Worm (Caenorhabditis elegans) whole organism, L1 larva: Measurements from ENCODE around the gene ZC443.7.

Source experiments
- alr-1 ChIP-seq: fragments of 200-800 bp; sonication (Bioruptor generic); optimal IDR thresholded peaks from 2 replicates; lab custom pipeline; 2018; ENCODE audit warnings: borderline replicate concordance, mild to moderate bottlenecking, missing genetic modification characterization, missing compliant biosample characterization
- blmp-1 ChIP-seq: fragments of 150-350 bp; optimal IDR thresholded peaks from 2 replicates; lab custom pipeline; 2014; ENCODE audit warnings: missing biosample characterization, missing genetic modification characterization
- ceh-8 ChIP-seq: fragments of 200-800 bp; sonication (Bioruptor generic); optimal IDR thresholded peaks from 2 replicates; lab custom pipeline; 2018; ENCODE audit warnings: mild to moderate bottlenecking, missing genetic modification characterization, moderate library complexity, missing compliant biosample characterization
- ceh-82 ChIP-seq, 3 experiments: fragments of 150-350 bp in 1 of 3; sonication (generic microtip) in 2 of 3; optimal IDR thresholded peaks; 2 replicates each; lab custom pipeline; 2014 to 2017; ENCODE audit warnings: missing biosample characterization in 3 of 3, missing genetic modification characterization in 3 of 3
- ceh-88 ChIP-seq: fragments of 200-800 bp; sonication (Bioruptor generic); IDR thresholded peaks from 2 replicates; pipeline ENCODE4 v1.3.6; 2022; ENCODE audit warnings: missing genetic modification characterization, missing compliant biosample characterization
- dpl-1 ChIP-seq, 3 experiments: fragments of 150-350 bp in 2 of 3; sonication (generic microtip) in 1 of 3; optimal IDR thresholded peaks; 2 replicates each; lab custom pipeline; 2014 to 2017; ENCODE audit warnings: missing biosample characterization in 3 of 3, missing genetic modification characterization in 3 of 3, missing genetic modification reagents in 3 of 3
- dsc-1 ChIP-seq: sonication (generic microtip); optimal IDR thresholded peaks from 2 replicates; lab custom pipeline; 2016; ENCODE audit warnings: mild to moderate bottlenecking, missing genetic modification characterization, missing compliant biosample characterization
- egl-13 ChIP-seq: sonication (generic microtip); optimal IDR thresholded peaks from 2 replicates; lab custom pipeline; 2016; ENCODE audit warnings: missing genotype, missing genetic modification reagents, missing genetic modification characterization, missing compliant biosample characterization
- egl-27 ChIP-seq, 2 experiments: fragments of 150-350 bp in 1 of 2; sonication (generic microtip); optimal IDR thresholded peaks; 3 replicates each; lab custom pipeline; 2017 to 2018; ENCODE audit warnings: missing biosample characterization in 2 of 2, missing genetic modification characterization in 2 of 2, missing genetic modification reagents in 2 of 2
- elt-2 ChIP-seq: sonication (generic microtip); optimal IDR thresholded peaks from 2 replicates; lab custom pipeline; 2016; ENCODE audit warnings: missing genetic modification characterization, mild to moderate bottlenecking, inconsistent platforms, missing compliant biosample characterization, missing genetic modification reagents
- fkh-8 ChIP-seq: sonication (generic microtip); optimal IDR thresholded peaks from 2 replicates; lab custom pipeline; 2016; ENCODE audit warnings: mild to moderate bottlenecking, missing genetic modification characterization, missing compliant biosample characterization
- grh-1 ChIP-seq: fragments of 200-800 bp; sonication (Bioruptor generic); IDR thresholded peaks from 2 replicates; pipeline ENCODE4 v1.3.6; 2022; ENCODE audit warnings: missing genetic modification reagents, missing genetic modification characterization, missing compliant biosample characterization
- hlh-17 ChIP-seq: fragments of 200-800 bp; sonication (Bioruptor generic); optimal IDR thresholded peaks from 2 replicates; lab custom pipeline; 2018; ENCODE audit warnings: missing genetic modification characterization, mild to moderate bottlenecking, missing compliant biosample characterization, moderate library complexity, borderline replicate concordance
- isw-1 ChIP-seq: fragments of 200-800 bp; sonication (Bioruptor generic); IDR thresholded peaks from 2 replicates; pipeline ENCODE4 v1.3.6; 2022; ENCODE audit warnings: missing genetic modification characterization, missing compliant biosample characterization
- lin-13 ChIP-seq: fragments of 150-350 bp; optimal IDR thresholded peaks from 2 replicates; lab custom pipeline; 2014; ENCODE audit warnings: missing biosample characterization, missing genetic modification reagents, missing genetic modification characterization
- lin-14 ChIP-seq: fragments of 200-800 bp; sonication (Bioruptor generic); optimal IDR thresholded peaks from 2 replicates; lab custom pipeline; 2018; ENCODE audit warnings: mild to moderate bottlenecking, missing genetic modification characterization, moderate library complexity, missing compliant biosample characterization
- lin-35 ChIP-seq, 2 experiments: fragments of 150-350 bp; optimal IDR thresholded peaks; 2 replicates each; lab custom pipeline; 2014; ENCODE audit warnings: missing biosample characterization in 2 of 2, missing genetic modification characterization in 2 of 2, missing genetic modification reagents in 2 of 2
- nhr-19 ChIP-seq: fragments of 200-800 bp; sonication (Bioruptor generic); conservative IDR thresholded peaks from 2 replicates; pipeline ENCODE4 v1.3.6; 2022; ENCODE audit warnings: missing genetic modification characterization, missing compliant biosample characterization
- nhr-20 ChIP-seq: sonication (generic microtip); optimal IDR thresholded peaks from 2 replicates; lab custom pipeline; 2016; ENCODE audit warnings: mild to moderate bottlenecking, missing genetic modification characterization, missing compliant biosample characterization
- nhr-28 ChIP-seq: fragments of 150-350 bp; optimal IDR thresholded peaks from 2 replicates; lab custom pipeline; 2014; ENCODE audit warnings: missing biosample characterization, missing genetic modification characterization
- nhr-76 ChIP-seq: sonication (generic microtip); optimal IDR thresholded peaks from 2 replicates; lab custom pipeline; 2017; ENCODE audit warnings: missing biosample characterization, missing genetic modification characterization
- pax-3 ChIP-seq: fragments of 200-800 bp; sonication (Bioruptor generic); optimal IDR thresholded peaks from 2 replicates; lab custom pipeline; 2018; ENCODE audit warnings: mild to moderate bottlenecking, missing genetic modification characterization, moderate library complexity, missing compliant biosample characterization
- skn-1 ChIP-seq: fragments of 150-350 bp; optimal IDR thresholded peaks from 2 replicates; lab custom pipeline; 2014; ENCODE audit warnings: missing biosample characterization, missing genetic modification characterization
- snpc-4 ChIP-seq: fragments of 150-350 bp; optimal IDR thresholded peaks from 2 replicates; lab custom pipeline; 2014; ENCODE audit warnings: missing biosample characterization, missing genetic modification characterization
- snu-23 ChIP-seq: sonication (generic microtip); optimal IDR thresholded peaks from 2 replicates; lab custom pipeline; 2016; ENCODE audit warnings: missing genetic modification characterization, missing compliant biosample characterization
- unc-62 ChIP-seq: fragments of 150-350 bp; optimal IDR thresholded peaks from 2 replicates; lab custom pipeline; 2014; ENCODE audit warnings: missing biosample characterization, missing genetic modification reagents, missing genetic modification characterization
- vab-15 ChIP-seq: sonication (generic microtip); optimal IDR thresholded peaks from 2 replicates; lab custom pipeline; 2017; ENCODE audit warnings: missing genotype, mild to moderate bottlenecking, missing genetic modification characterization, missing compliant biosample characterization
- zag-1 ChIP-seq: fragments of 150-350 bp; optimal IDR thresholded peaks from 2 replicates; lab custom pipeline; 2014; ENCODE audit warnings: missing biosample characterization, missing genetic modification characterization
- zip-4 ChIP-seq: fragments of 200-800 bp; sonication (Bioruptor generic); optimal IDR thresholded peaks from 2 replicates; lab custom pipeline; 2018; ENCODE audit warnings: mild to moderate bottlenecking, missing genetic modification characterization, moderate library complexity, missing compliant biosample characterization

Gene ZC443.7

ce11 chrV:12780248-12780647, 26.0 kb upstream of the ZC443.7 start (continued):
- TF ChIP-seq fkh-8 (tag; lab: Kevin White, UChicago) (peak; percentile 30), vab-15 (peak; percentile 38)

ce11 chrV:12784861-12785260, 21.4 kb upstream of the ZC443.7 start, which contains the start of gene sre-20:
Gene sre-20 (minus strand): TSS chrV:12784961.
- TF ChIP-seq pax-3 (tag; lab: Kevin White, UChicago) (peak; percentile 41), dsc-1 (tag; lab: Kevin White, UChicago) (no peak), ceh-8 (GFP tag; lab: Kevin White, UChicago) (no peak), fkh-8 (tag; lab: Kevin White, UChicago) (peak; percentile 7), hlh-17 (GFP tag; lab: Kevin White, UChicago) (no peak)
- TF ChIP-seq, all 84 proteins: peak for 2

- TF ChIP-seq snpc-4 (tag; lab: Kevin White, UChicago) (no peak), dsc-1 (tag; lab: Kevin White, UChicago) (peak; percentile 59), pax-3 (tag; lab: Kevin White, UChicago) (peak; percentile 68), alr-1 (no peak), unc-62 (GFP tag; lab: Kevin White, UChicago) (no peak), egl-27 (tag; optimal IDR thresholded peaks at IDR 0.05; lab: Kevin White, UChicago) (no peak), ceh-82 (tag; optimal IDR thresholded peaks at IDR 0.05; lab: Kevin White, UChicago) (no peak), elt-2 (no peak), nhr-20 (no peak), zag-1 (tag; lab: Kevin White, UChicago) (no peak), lin-14 (GFP tag; lab: Kevin White, UChicago) (no peak), egl-13 (tag; lab: Kevin White, UChicago) (no peak), ceh-88 (no peak), nhr-28 (tag; lab: Kevin White, UChicago) (no peak)
Measured at ce11 chrV:12786340-12786739, 19.9 kb upstream of the ZC443.7 start.

- TF ChIP-seq ceh-88 (no peak), lin-35 (GFP tag; optimal IDR thresholded peaks at IDR 0.05; lab: Kevin White, UChicago) (no peak), snpc-4 (tag; lab: Kevin White, UChicago) (no peak), egl-13 (tag; lab: Kevin White, UChicago) (no peak), zip-4 (no peak), blmp-1 (peak; percentile 35), grh-1 (no peak)
Measured at ce11 chrV:12787026-12787425, 19.3 kb upstream of the ZC443.7 start, which contains the start of gene fkb-4. Gene fkb-4 (minus strand): TSS chrV:12787126.

ce11 chrV:12788451-12788850, 17.8 kb upstream of the ZC443.7 start, which contains the start of gene srbc-44:
Gene srbc-44 (minus strand): TSS chrV:12788551.
- no peak for TF ChIP-seq dpl-1 (GFP tag; optimal IDR thresholded peaks at IDR 0.05; lab: Kevin White, UChicago)
- no peak for TF ChIP-seq nhr-76 (tag; lab: Kevin White, UChicago)
- no peak for TF ChIP-seq vab-15
- TF ChIP-seq, all 84 proteins: peak for 0

- TF ChIP-seq skn-1, result no peak
- TF ChIP-seq elt-2, result peak; percentile 7
Measured at ce11 chrV:12790188-12790587, 16.1 kb upstream of the ZC443.7 start, which contains the start of gene srbc-43. Gene srbc-43 (minus strand): TSS chrV:12790518.

ce11 chrV:12792752-12793151, 13.5 kb upstream of the ZC443.7 start, which contains the start of gene ugt-5:
Gene ugt-5 (minus strand): TSS chrV:12792965.
- TF ChIP-seq snu-23 (no peak), isw-1 (GFP tag; lab: Robert Waterston, UW) (no peak), lin-13 (GFP tag; lab: Kevin White, UChicago) (no peak), nhr-19 (no peak), lin-35 (GFP tag; optimal IDR thresholded peaks at IDR 0.05; lab: Kevin White, UChicago) (peak in 1 of 2 experiments; percentile 37), dpl-1 (GFP tag; optimal IDR thresholded peaks at IDR 0.05; lab: Kevin White, UChicago) (no peak), elt-2 (peak; percentile 48)
- TF ChIP-seq, all 84 proteins: peak for 2
